Worm (Caenorhabditis elegans) whole organism, L2 larva: ENCODE data around the gene F02H6.3.

ENCODE experiments used
- C34F6.9 ChIP-seq: fragments of 150-350 bp; optimal IDR thresholded peaks from 2 replicates; lab custom pipeline; 2014; ENCODE audit warnings: missing biosample characterization, missing genetic modification characterization
- R02D3.7 ChIP-seq: fragments of 150-350 bp; optimal IDR thresholded peaks from 2 replicates; lab custom pipeline; 2014; ENCODE audit warnings: missing biosample characterization, missing genetic modification characterization
- Y55F3AM.14 ChIP-seq: fragments of 200-800 bp; sonication (Bioruptor generic); optimal IDR thresholded peaks from 2 replicates; lab custom pipeline; 2018; ENCODE audit warnings: mild to moderate bottlenecking, missing genetic modification characterization, missing compliant biosample characterization
- ZK546.5 ChIP-seq: sonication (generic microtip); optimal IDR thresholded peaks from 2 replicates; lab custom pipeline; 2017; ENCODE audit warnings: missing biosample characterization, missing genetic modification characterization
- ama-1 ChIP-seq: fragments of 150-350 bp; optimal IDR thresholded peaks from 2 replicates; lab custom pipeline; 2018; ENCODE audit warnings: inconsistent platforms
- ceh-16 ChIP-seq: fragments of 150-350 bp; optimal IDR thresholded peaks from 2 replicates; lab custom pipeline; 2014; ENCODE audit warnings: missing biosample characterization, missing genetic modification characterization
- ceh-82 ChIP-seq: fragments of 150-350 bp; optimal IDR thresholded peaks from 2 replicates; lab custom pipeline; 2014; ENCODE audit warnings: missing biosample characterization, missing genetic modification characterization
- crh-2 ChIP-seq: sonication (generic microtip); optimal IDR thresholded peaks from 2 replicates; lab custom pipeline; 2017; ENCODE audit warnings: missing biosample characterization, missing genetic modification characterization
- dmd-4 ChIP-seq: sonication (generic microtip); optimal IDR thresholded peaks from 2 replicates; lab custom pipeline; 2017; ENCODE audit warnings: missing biosample characterization, missing genetic modification characterization
- egl-27 ChIP-seq: sonication (generic microtip); optimal IDR thresholded peaks from 3 replicates; lab custom pipeline; 2017; ENCODE audit warnings: missing biosample characterization, missing genetic modification reagents, missing genetic modification characterization
- elt-1 ChIP-seq: fragments of 150-350 bp; optimal IDR thresholded peaks from 2 replicates; lab custom pipeline; 2014; ENCODE audit warnings: missing biosample characterization, missing genetic modification characterization
- gmeb-1 ChIP-seq: fragments of 150-350 bp; optimal IDR thresholded peaks from 2 replicates; lab custom pipeline; 2014; ENCODE audit warnings: missing biosample characterization, missing genetic modification characterization
- lin-11 ChIP-seq: fragments of 150-350 bp; sonication (generic microtip); optimal IDR thresholded peaks from 2 replicates; lab custom pipeline; 2014; ENCODE audit warnings: missing biosample characterization, missing genetic modification characterization, inconsistent platforms, mixed read lengths
- lin-13 ChIP-seq: fragments of 150-350 bp; optimal IDR thresholded peaks from 2 replicates; lab custom pipeline; 2014; ENCODE audit warnings: missing biosample characterization, missing genetic modification reagents, missing genetic modification characterization
- lsy-2 ChIP-seq, 2 experiments: fragments of 150-350 bp in 1 of 2; sonication (generic microtip) in 1 of 2; optimal IDR thresholded peaks; 2 replicates each; lab custom pipeline; 2014 to 2017; ENCODE audit warnings: missing biosample characterization in 2 of 2, missing genetic modification characterization in 2 of 2
- mab-5 ChIP-seq: fragments of 150-350 bp; optimal IDR thresholded peaks from 2 replicates; lab custom pipeline; 2014; ENCODE audit warnings: missing biosample characterization, missing genetic modification characterization
- mbf-1 ChIP-seq: sonication (generic microtip); optimal IDR thresholded peaks from 2 replicates; lab custom pipeline; 2017; ENCODE audit warnings: missing biosample characterization, missing genetic modification characterization
- nhr-11 ChIP-seq: fragments of 150-350 bp; optimal IDR thresholded peaks from 2 replicates; lab custom pipeline; 2014; ENCODE audit warnings: missing biosample characterization, missing genetic modification characterization
- nhr-12 ChIP-seq: fragments of 150-350 bp; optimal IDR thresholded peaks from 2 replicates; lab custom pipeline; 2014; ENCODE audit warnings: missing biosample characterization, missing genetic modification characterization
- nhr-129 ChIP-seq: fragments of 150-350 bp; optimal IDR thresholded peaks from 2 replicates; lab custom pipeline; 2014; ENCODE audit warnings: missing biosample characterization, missing genetic modification characterization
- nhr-21 ChIP-seq: fragments of 150-350 bp; optimal IDR thresholded peaks from 2 replicates; lab custom pipeline; 2014; ENCODE audit warnings: missing biosample characterization, missing genetic modification characterization
- nhr-23 ChIP-seq: fragments of 150-350 bp; optimal IDR thresholded peaks from 2 replicates; lab custom pipeline; 2014; ENCODE audit warnings: missing biosample characterization, missing genetic modification reagents, missing genetic modification characterization
- nhr-237 ChIP-seq: fragments of 150-350 bp; optimal IDR thresholded peaks from 2 replicates; lab custom pipeline; 2014; ENCODE audit warnings: missing biosample characterization, missing genetic modification characterization
- nhr-25 ChIP-seq: fragments of 150-350 bp; sonication (generic microtip); optimal IDR thresholded peaks from 3 replicates; lab custom pipeline; 2014; ENCODE audit warnings: missing biosample characterization, missing genetic modification characterization
- nhr-6 ChIP-seq: fragments of 150-350 bp; optimal IDR thresholded peaks from 2 replicates; lab custom pipeline; 2014; ENCODE audit warnings: missing biosample characterization, missing genetic modification characterization
- nhr-77 ChIP-seq: fragments of 150-350 bp; optimal IDR thresholded peaks from 2 replicates; lab custom pipeline; 2014; ENCODE audit warnings: missing biosample characterization, missing genetic modification characterization
- sem-4 ChIP-seq: fragments of 150-350 bp; optimal IDR thresholded peaks from 2 replicates; lab custom pipeline; 2014; ENCODE audit warnings: missing biosample characterization, missing genetic modification reagents, missing genetic modification characterization
- skn-1 ChIP-seq: sonication (generic microtip); optimal IDR thresholded peaks from 2 replicates; lab custom pipeline; 2017; ENCODE audit warnings: missing biosample characterization, missing genetic modification characterization
- sma-3 ChIP-seq: sonication (generic microtip); optimal IDR thresholded peaks from 2 replicates; lab custom pipeline; 2016; ENCODE audit warnings: missing genetic modification reagents, missing genetic modification characterization, missing compliant biosample characterization
- zag-1 ChIP-seq: fragments of 150-350 bp; optimal IDR thresholded peaks from 2 replicates; lab custom pipeline; 2014; ENCODE audit warnings: missing biosample characterization, missing genetic modification characterization
- ztf-1 ChIP-seq: fragments of 200-800 bp; sonication (Bioruptor generic); conservative IDR thresholded peaks from 2 replicates; pipeline ENCODE4 v1.3.6; 2022; ENCODE audit warnings: missing genetic modification characterization, missing compliant biosample characterization
- ztf-11 ChIP-seq: sonication (generic microtip); optimal IDR thresholded peaks from 2 replicates; lab custom pipeline; 2017; ENCODE audit warnings: missing biosample characterization, missing genetic modification characterization
- ztf-4 ChIP-seq: fragments of 150-350 bp; optimal IDR thresholded peaks from 2 replicates; lab custom pipeline; 2014; ENCODE audit warnings: missing biosample characterization, missing genetic modification characterization

Gene F02H6.3

ce11 chrIV:14227138-14227537 is 23.9 kb downstream of the F02H6.3 start:
- TF ChIP-seq nhr-25 (tag; lab: Kevin White, UChicago) (no peak), ama-1 (lab: Kevin White, UChicago) (no peak), nhr-77 (tag; lab: Kevin White, UChicago) (no peak), egl-27 (tag; lab: Kevin White, UChicago) (no peak), nhr-237 (tag; lab: Kevin White, UChicago) (no peak)

- TF ChIP-seq ama-1 (lab: Kevin White, UChicago) = no peak
- TF ChIP-seq ztf-4 (tag; lab: Kevin White, UChicago) = no peak
- no peak for TF ChIP-seq zag-1
- no peak for TF ChIP-seq ceh-82 (tag; lab: Kevin White, UChicago)
- TF ChIP-seq nhr-77 (tag; lab: Kevin White, UChicago) = no peak
- no peak for TF ChIP-seq C34F6.9
- TF ChIP-seq R02D3.7 = no peak
- TF ChIP-seq ceh-16 (tag; lab: Kevin White, UChicago) = no peak
These were observed 24.8 kb downstream of the F02H6.3 start, which contains the start of gene F02H6.7 for ce11 chrIV:14228069-14228468. Gene F02H6.7, minus strand, starts transcription at chrIV:14228169.

ce11 chrIV:14230799-14231198 is 27.6 kb downstream of the F02H6.3 start, which contains the start of gene F02H6.6:
Gene F02H6.6, minus strand, starts transcription at chrIV:14230899.
- no peak for TF ChIP-seq ztf-1 (GFP tag; lab: Robert Waterston, UW)
- TF ChIP-seq, all 48 proteins: peak for 0

- TF ChIP-seq nhr-23 (tag; lab: Kevin White, UChicago) (no peak), lsy-2 (tag; optimal IDR thresholded peaks at IDR 0.05; lab: Kevin White, UChicago) (no peak), nhr-129 (tag; lab: Kevin White, UChicago) (no peak), Y55F3AM.14 (GFP tag; lab: Kevin White, UChicago) (no peak), ZK546.5 (tag; lab: Kevin White, UChicago) (no peak), dmd-4 (no peak), ama-1 (lab: Kevin White, UChicago) (no peak), ztf-11 (tag; lab: Kevin White, UChicago) (no peak), crh-2 (tag; lab: Kevin White, UChicago) (no peak), lin-11 (tag; lab: Kevin White, UChicago) (no peak), ztf-4 (tag; lab: Kevin White, UChicago) (no peak), nhr-25 (tag; lab: Kevin White, UChicago) (no peak), nhr-77 (tag; lab: Kevin White, UChicago) (no peak), mbf-1 (tag; lab: Kevin White, UChicago) (no peak), nhr-21 (tag; lab: Kevin White, UChicago) (no peak), skn-1 (no peak), R02D3.7 (no peak), egl-27 (tag; lab: Kevin White, UChicago) (no peak)
- TF ChIP-seq, all 48 proteins: peak for 0
These were observed 35.7 kb downstream of the F02H6.3 start, which contains the start of gene Y64G10A.1 for ce11 chrIV:14238976-14239375. Gene Y64G10A.1, minus strand, starts transcription at chrIV:14239076.

- TF ChIP-seq ztf-4 (tag; lab: Kevin White, UChicago) (no peak), nhr-11 (tag; lab: Kevin White, UChicago) (no peak), mbf-1 (tag; lab: Kevin White, UChicago) (no peak), nhr-6 (tag; lab: Kevin White, UChicago) (no peak), nhr-12 (tag; lab: Kevin White, UChicago) (no peak), sem-4 (tag; lab: Kevin White, UChicago) (no peak), gmeb-1 (tag; lab: Kevin White, UChicago) (no peak), skn-1 (no peak), elt-1 (tag; lab: Kevin White, UChicago) (no peak), mab-5 (tag; lab: Kevin White, UChicago) (no peak), lsy-2 (tag; optimal IDR thresholded peaks at IDR 0.05; lab: Kevin White, UChicago) (no peak), R02D3.7 (no peak), dmd-4 (no peak), ceh-16 (tag; lab: Kevin White, UChicago) (no peak), lin-13 (GFP tag; lab: Kevin White, UChicago) (no peak), sma-3 (GFP tag; lab: Kevin White, UChicago) (no peak), C34F6.9 (no peak)
These were observed 38.3 kb downstream of the F02H6.3 start, which contains the start of gene Y64G10A.10 for ce11 chrIV:14241382-14242122. Gene Y64G10A.10, minus strand, starts transcription at chrIV:14241432.
